Fruit fly (Drosophila melanogaster): Measurements from ENCODE around the gene Prosbeta4.

The Prosbeta4 gene

dm6 chr2L:16720707-16721700, 10.9 kb downstream of the Prosbeta4 start (continued):
- TF ChIP-seq CG34376 (GFP tag; optimal IDR thresholded peaks at IDR 0.05) (peak; percentile 20), maf-S (GFP tag; optimal IDR thresholded peaks at IDR 0.05) (peak; percentile 66), CG3407 (GFP tag; optimal IDR thresholded peaks at IDR 0.05) (peak; percentile 81), CG3995 (GFP tag; optimal IDR thresholded peaks at IDR 0.05) (peak; percentile 59), en (GFP tag; optimal IDR thresholded peaks at IDR 0.05) (peak; percentile 55), odd (GFP tag; optimal IDR thresholded peaks at IDR 0.05) (peak; percentile 80), lab (GFP tag; optimal IDR thresholded peaks at IDR 0.05) (peak; percentile 95), CG11085 (GFP tag; IDR thresholded peaks at IDR 0.05) (peak; percentile 89), Abd-B (GFP tag; optimal IDR thresholded peaks at IDR 0.05) (peak; percentile 85), CG7556 (GFP tag; optimal IDR thresholded peaks at IDR 0.05) (peak; percentile 91), Lhr (GFP tag; optimal IDR thresholded peaks at IDR 0.05) (peak; percentile 68), CG6813 (GFP tag; optimal IDR thresholded peaks at IDR 0.05) (peak; percentile 83), CG10366 (GFP tag; IDR thresholded peaks at IDR 0.05) (peak; percentile 95), CG31388 (GFP tag; optimal IDR thresholded peaks at IDR 0.05) (peak; percentile 88), CG33213 (GFP tag; optimal IDR thresholded peaks at IDR 0.05) (peak; percentile 60), schlank (tag; optimal IDR thresholded peaks at IDR 0.05) (peak; percentile 69), prd (optimal IDR thresholded peaks at IDR 0.05) (no peak), prd (GFP tag; IDR thresholded peaks at IDR 0.05) (peak; percentile 98), Sin3A (optimal IDR thresholded peaks at IDR 0.05) (no peak), pros (GFP tag; optimal IDR thresholded peaks at IDR 0.05) (no peak), CG31224 (GFP tag; IDR thresholded peaks at IDR 0.05) (peak; percentile 88), CG2120 (GFP tag; optimal IDR thresholded peaks at IDR 0.05) (peak; percentile 83), Mad (GFP tag; optimal IDR thresholded peaks at IDR 0.05) (peak; percentile 77), lov (optimal IDR thresholded peaks at IDR 0.05) (no peak), lov (GFP tag; IDR thresholded peaks at IDR 0.05) (peak; percentile 95), NC2α (GFP tag; optimal IDR thresholded peaks at IDR 0.05) (peak; percentile 74), CG2678 (tag; optimal IDR thresholded peaks at IDR 0.05) (peak; percentile 95), HHEX (GFP tag; optimal IDR thresholded peaks at IDR 0.05) (peak; percentile 93), fd64A (GFP tag; optimal IDR thresholded peaks at IDR 0.05) (peak; percentile 77), Mrtf (GFP tag; IDR thresholded peaks at IDR 0.05) (peak; percentile 83; the same call in 1 of the 3 replicates), wdn (GFP tag; IDR thresholded peaks at IDR 0.05) (peak; percentile 85), bbx (GFP tag; IDR thresholded peaks at IDR 0.05; ENCODE audit: partially characterized antibody) (0 out of 2 replicates have a peak, but pooled peaks have one; percentile 17), ewg (GFP tag; optimal IDR thresholded peaks at IDR 0.05) (peak; percentile 83), Trl (optimal IDR thresholded peaks at IDR 0.05) (peak; percentile 28 to 33), Trl (GFP tag; optimal IDR thresholded peaks at IDR 0.05) (peak; percentile 76), ham (GFP tag; IDR thresholded peaks at IDR 0.05) (no peak; the same call in 1 of the 2 replicates), fd96Cb (tag; optimal IDR thresholded peaks at IDR 0.05) (peak; percentile 93), CHES-1-like (GFP tag; optimal IDR thresholded peaks at IDR 0.05) (peak; percentile 32), CG8944 (GFP tag; optimal IDR thresholded peaks at IDR 0.05) (peak; percentile 52), tll (GFP tag; optimal IDR thresholded peaks at IDR 0.05) (peak in 1 of 2 experiments; percentile 64), Bteb2 (GFP tag; optimal IDR thresholded peaks at IDR 0.05) (peak; percentile 75), Side (GFP tag; optimal IDR thresholded peaks at IDR 0.05) (peak; percentile 75), zf30C (GFP tag; optimal IDR thresholded peaks at IDR 0.05) (peak; percentile 65), gfzf (GFP tag; optimal IDR thresholded peaks at IDR 0.05) (no peak), CG4617 (GFP tag; optimal IDR thresholded peaks at IDR 0.05; ENCODE audit: borderline replicate concordance) (peak; percentile 58), CG17186 (GFP tag; optimal IDR thresholded peaks at IDR 0.05) (peak; percentile 58), phol (tag; optimal IDR thresholded peaks at IDR 0.05) (peak; percentile 94), Poxn (GFP tag; IDR thresholded peaks at IDR 0.05) (peak; percentile 34; the same call in 1 of the 2 replicates)

Data from whole organism, embryonic.